Worm (Caenorhabditis elegans): ENCODE data around the gene rsa-2.
A peak's percentile ranks its signal among the peaks of the same experiment; 100 is the strongest.

Gene rsa-2

ce11 chrIII:11110756-11111155 lies 47.5 kb downstream of the rsa-2 start (continued):
- no peak for TF ChIP-seq ets-4 (GFP tag; optimal IDR thresholded peaks at IDR 0.05)
- no peak for TF ChIP-seq cebp-1 (GFP tag; IDR thresholded peaks at IDR 0.05)
- TF ChIP-seq cebp-1 (tag; optimal IDR thresholded peaks at IDR 0.05), result peak; percentile 68
- peak; percentile 78 for TF ChIP-seq lin-54 (GFP tag; optimal IDR thresholded peaks at IDR 0.05)
- TF ChIP-seq lin-35 (GFP tag; optimal IDR thresholded peaks at IDR 0.05), result no peak
- TF ChIP-seq snpc-1.1 (tag; optimal IDR thresholded peaks at IDR 0.05; ENCODE audit: insufficient read depth), result no peak

ce11 chrIII:11112718-11113117 lies 49.4 kb downstream of the rsa-2 start:
- TF ChIP-seq ceh-100 (GFP tag; IDR thresholded peaks at IDR 0.05) (peak; percentile 83), Y53G8AR.9 (GFP tag; conservative IDR thresholded peaks at IDR 0.05) (peak; percentile 59; the same call in 1 of the 2 replicates), attf-3 (GFP tag; conservative IDR thresholded peaks at IDR 0.05) (no peak), unc-130 (GFP tag; optimal IDR thresholded peaks at IDR 0.05) (peak; percentile 23), gei-17 (GFP tag; optimal IDR thresholded peaks at IDR 0.05) (no peak), aptf-3 (GFP tag; IDR thresholded peaks at IDR 0.05) (no peak), zim-3 (tag; optimal IDR thresholded peaks at IDR 0.05) (no peak), lsl-1 (GFP tag; optimal IDR thresholded peaks at IDR 0.05) (peak; percentile 22), somi-1 (GFP tag; optimal IDR thresholded peaks at IDR 0.05) (no peak), ztf-6 (GFP tag; IDR thresholded peaks at IDR 0.05) (no peak), hrde-1 (tag; optimal IDR thresholded peaks at IDR 0.05; ENCODE audit: borderline replicate concordance) (no peak), rcor-1 (GFP tag; IDR thresholded peaks at IDR 0.05) (0 out of 2 replicates have a peak, but pooled peaks have one; percentile 15), snpc-1.3 (tag; optimal IDR thresholded peaks at IDR 0.05; ENCODE audit: insufficient read depth) (no peak), mes-4 (tag; optimal IDR thresholded peaks at IDR 0.05) (no peak), ceh-27 (GFP tag; optimal IDR thresholded peaks at IDR 0.05) (peak; percentile 51), nfya-2 (GFP tag; IDR thresholded peaks at IDR 0.05) (no peak), hmg-20 (GFP tag; IDR thresholded peaks at IDR 0.05) (no peak), B0019.2 (GFP tag; conservative IDR thresholded peaks at IDR 0.05) (no peak), hmg-1.2 (GFP tag; IDR thresholded peaks at IDR 0.05) (peak; percentile 55), rpc-1 (optimal IDR thresholded peaks at IDR 0.05) (no peak), rpc-1 (tag; optimal IDR thresholded peaks at IDR 0.05) (no peak), repo-1 (tag; optimal IDR thresholded peaks at IDR 0.05) (no peak), chd-7 (tag; optimal IDR thresholded peaks at IDR 0.05) (no peak), ama-1 (optimal IDR thresholded peaks at IDR 0.05) (no peak), ama-1 (GFP tag; optimal IDR thresholded peaks at IDR 0.05) (no peak), efl-1 (GFP tag; optimal IDR thresholded peaks at IDR 0.05) (no peak), bed-2 (GFP tag; IDR thresholded peaks at IDR 0.05) (no peak), lin-40 (tag; optimal IDR thresholded peaks at IDR 0.05) (peak; percentile 49), let-607 (tag; optimal IDR thresholded peaks at IDR 0.05) (peak in 1 of 2 experiments; percentile 5), ztf-18 (tag; optimal IDR thresholded peaks at IDR 0.05) (peak; percentile 92), cebp-2 (GFP tag; IDR thresholded peaks at IDR 0.05) (no peak), Y79H2A.3 (GFP tag; conservative IDR thresholded peaks at IDR 0.05) (no peak), madf-8 (GFP tag; conservative IDR thresholded peaks at IDR 0.05) (no peak), sptf-2 (GFP tag; optimal IDR thresholded peaks at IDR 0.05) (no peak), pbrm-1 (GFP tag; IDR thresholded peaks at IDR 0.05) (peak; percentile 49; the same call in 1 of the 2 replicates), ztf-25 (GFP tag; IDR thresholded peaks at IDR 0.05) (0 out of 2 replicates have a peak, but pooled peaks have one; percentile 41), T26A5.8 (tag; optimal IDR thresholded peaks at IDR 0.05) (no peak), ztf-26 (tag; optimal IDR thresholded peaks at IDR 0.05) (no peak), K11D2.4 (GFP tag; IDR thresholded peaks at IDR 0.05) (peak; percentile 81), tlf-1 (GFP tag; optimal IDR thresholded peaks at IDR 0.05) (no peak), madf-3 (GFP tag; IDR thresholded peaks at IDR 0.05) (no peak), dox-1 (GFP tag; IDR thresholded peaks at IDR 0.05) (peak; percentile 90)
